Worm (Caenorhabditis elegans) whole organism, L4 larva: ENCODE data around the gene C07D10.6.
"Not testable (repeated sequence)": the region's sequence is repeated elsewhere in the genome, so short reads cannot be mapped to it uniquely, and the experiment has no call there.

ENCODE experiments used
- F10B5.3 ChIP-seq: sonication (generic microtip); optimal IDR thresholded peaks from 2 replicates; lab custom pipeline; 2016; ENCODE audit warnings: mild to moderate bottlenecking, missing genetic modification characterization, missing compliant biosample characterization
- F26F4.8 ChIP-seq: fragments of 200-800 bp; sonication (Bioruptor generic); conservative IDR thresholded peaks from 2 replicates; pipeline ENCODE4 v1.3.6; 2022; ENCODE audit warnings: missing genetic modification characterization, missing compliant biosample characterization
- T20F7.1 ChIP-seq: fragments of 200-800 bp; sonication (Bioruptor generic); optimal IDR thresholded peaks from 2 replicates; lab custom pipeline; 2018; ENCODE audit warnings: mild to moderate bottlenecking, missing genetic modification characterization, missing compliant biosample characterization
- Y48G9A.11 ChIP-seq: fragments of 200-800 bp; sonication (Bioruptor generic); IDR thresholded peaks from 2 replicates; pipeline ENCODE4 v1.3.6; 2022; ENCODE audit warnings: missing genetic modification reagents, missing genetic modification characterization, missing compliant biosample characterization
- Y75B8A.6 ChIP-seq: fragments of 200-800 bp; sonication (Bioruptor generic); IDR thresholded peaks from 2 replicates; pipeline ENCODE4 v1.3.6; 2022; ENCODE audit warnings: missing genetic modification reagents, missing genetic modification characterization, missing compliant biosample characterization
- aha-1 ChIP-seq: fragments of 150-350 bp; peaks from one replicate; lab custom pipeline; 2014; ENCODE audit warnings: missing biosample characterization, missing genetic modification characterization
- arid-1 ChIP-seq: fragments of 200-800 bp; sonication (Bioruptor generic); conservative IDR thresholded peaks from 2 replicates; pipeline ENCODE4 v1.3.6; 2022; ENCODE audit warnings: missing genetic modification reagents, missing genetic modification characterization, missing compliant biosample characterization
- ceh-32 ChIP-seq: sonication (generic microtip); optimal IDR thresholded peaks from 2 replicates; lab custom pipeline; 2016; ENCODE audit warnings: mild to moderate bottlenecking, missing genetic modification characterization, missing compliant biosample characterization; ENCODE audit not compliant: poor library complexity
- ceh-62 ChIP-seq: sonication (generic microtip); optimal IDR thresholded peaks from 2 replicates; lab custom pipeline; 2017; ENCODE audit warnings: missing biosample characterization, missing genetic modification characterization
- ctbp-1 ChIP-seq: fragments of 200-800 bp; sonication (Bioruptor generic); IDR thresholded peaks from 2 replicates; pipeline ENCODE4 v1.3.6; 2022; ENCODE audit warnings: missing genetic modification reagents, missing genetic modification characterization, missing compliant biosample characterization
- daf-16 ChIP-seq, 3 experiments: sonication (generic microtip); optimal IDR thresholded peaks; 2 replicates each; lab custom pipeline; 2016 to 2017; ENCODE audit warnings: missing genetic modification characterization in 3 of 3, missing genetic modification reagents in 3 of 3, mild to moderate bottlenecking in 2 of 3, missing compliant biosample characterization in 2 of 3, missing biosample characterization in 1 of 3, moderate library complexity in 1 of 3
- dpl-1 ChIP-seq: fragments of 150-350 bp; optimal IDR thresholded peaks from 2 replicates; lab custom pipeline; 2014; ENCODE audit warnings: missing biosample characterization, missing genetic modification reagents, missing genetic modification characterization
- dve-1 ChIP-seq: sonication (generic microtip); optimal IDR thresholded peaks from 2 replicates; lab custom pipeline; 2017; ENCODE audit warnings: antibody characterized with exemption, mild to moderate bottlenecking, missing genetic modification characterization, missing compliant biosample characterization; ENCODE audit not compliant: insufficient read depth
- egl-27 ChIP-seq: sonication (generic microtip); optimal IDR thresholded peaks from 3 replicates; lab custom pipeline; 2017; ENCODE audit warnings: missing biosample characterization, missing genetic modification reagents, missing genetic modification characterization
- gei-8 ChIP-seq: fragments of 200-800 bp; sonication (Bioruptor generic); optimal IDR thresholded peaks from 2 replicates; lab custom pipeline; 2018; ENCODE audit warnings: mild to moderate bottlenecking, missing genetic modification characterization, missing compliant biosample characterization
- hlh-30 ChIP-seq: sonication (generic microtip); optimal IDR thresholded peaks from 2 replicates; lab custom pipeline; 2017; ENCODE audit warnings: antibody characterized with exemption, mild to moderate bottlenecking, missing genetic modification characterization, missing compliant biosample characterization; ENCODE audit not compliant: insufficient read depth
- lin-38 ChIP-seq: fragments of 200-800 bp; sonication (Bioruptor generic); IDR thresholded peaks from 2 replicates; pipeline ENCODE4 v1.3.6; 2022; ENCODE audit warnings: missing genetic modification reagents, missing genetic modification characterization, missing compliant biosample characterization
- lsy-2 ChIP-seq, 2 experiments: fragments of 150-350 bp in 1 of 2; sonication (generic microtip) in 1 of 2; optimal IDR thresholded peaks; 2 replicates each; lab custom pipeline; 2014 to 2017; ENCODE audit warnings: missing biosample characterization in 2 of 2, missing genetic modification characterization in 2 of 2
- mep-1 ChIP-seq: fragments of 150-350 bp; sonication (generic microtip); optimal IDR thresholded peaks from 3 replicates; lab custom pipeline; 2014; ENCODE audit warnings: missing biosample characterization, missing genetic modification characterization
- mes-2 ChIP-seq: sonication (generic microtip); optimal IDR thresholded peaks from 2 replicates; lab custom pipeline; 2016; ENCODE audit warnings: missing genotype, mild to moderate bottlenecking, missing genetic modification characterization, missing compliant biosample characterization; ENCODE audit not compliant: poor library complexity, severe bottlenecking
- nhr-28 ChIP-seq: fragments of 150-350 bp; optimal IDR thresholded peaks from 2 replicates; lab custom pipeline; 2014; ENCODE audit warnings: missing biosample characterization, missing genetic modification characterization
- nhr-6 ChIP-seq: fragments of 150-350 bp; optimal IDR thresholded peaks from 2 replicates; lab custom pipeline; 2014; ENCODE audit warnings: missing biosample characterization, missing genetic modification characterization
- nhr-76 ChIP-seq: fragments of 150-350 bp; optimal IDR thresholded peaks from 2 replicates; lab custom pipeline; 2014; ENCODE audit warnings: missing biosample characterization, missing genetic modification characterization
- pha-4 ChIP-seq, 2 experiments: fragments of 150-350 bp in 1 of 2; fragments of 200-800 bp in 1 of 2; sonication (Bioruptor generic) in 1 of 2; IDR thresholded peaks in 1 of 2; optimal IDR thresholded peaks in 1 of 2; 2 replicates each; pipeline versions ENCODE4 v1.3.6 to Lab custom; 2014 to 2022; ENCODE audit warnings: missing genetic modification characterization in 2 of 2, missing genetic modification reagents in 2 of 2, missing biosample characterization in 1 of 2, missing compliant biosample characterization in 1 of 2
- rbr-2 ChIP-seq: sonication (generic microtip); optimal IDR thresholded peaks from 2 replicates; lab custom pipeline; 2016; ENCODE audit warnings: missing genotype, missing genetic modification characterization, missing compliant biosample characterization
- snpc-4 ChIP-seq: fragments of 150-350 bp; optimal IDR thresholded peaks from 2 replicates; lab custom pipeline; 2014; ENCODE audit warnings: missing biosample characterization, missing genetic modification characterization
- spr-1 ChIP-seq: sonication (generic microtip); optimal IDR thresholded peaks from 2 replicates; lab custom pipeline; 2016; ENCODE audit warnings: mild to moderate bottlenecking, missing genetic modification characterization, missing compliant biosample characterization
- tra-1 ChIP-seq: fragments of 200-800 bp; sonication (Bioruptor generic); IDR thresholded peaks from 2 replicates; pipeline ENCODE4 v1.3.6; 2022; ENCODE audit warnings: missing genetic modification reagents, missing genetic modification characterization, missing compliant biosample characterization
- unc-130 ChIP-seq: sonication (generic microtip); optimal IDR thresholded peaks from 2 replicates; lab custom pipeline; 2016; ENCODE audit warnings: missing genetic modification reagents, missing genetic modification characterization, missing compliant biosample characterization
- ztf-11 ChIP-seq: fragments of 150-350 bp; optimal IDR thresholded peaks from 2 replicates; lab custom pipeline; 2014; ENCODE audit warnings: missing biosample characterization, missing genetic modification characterization

C07D10.6 gene

DNA sequence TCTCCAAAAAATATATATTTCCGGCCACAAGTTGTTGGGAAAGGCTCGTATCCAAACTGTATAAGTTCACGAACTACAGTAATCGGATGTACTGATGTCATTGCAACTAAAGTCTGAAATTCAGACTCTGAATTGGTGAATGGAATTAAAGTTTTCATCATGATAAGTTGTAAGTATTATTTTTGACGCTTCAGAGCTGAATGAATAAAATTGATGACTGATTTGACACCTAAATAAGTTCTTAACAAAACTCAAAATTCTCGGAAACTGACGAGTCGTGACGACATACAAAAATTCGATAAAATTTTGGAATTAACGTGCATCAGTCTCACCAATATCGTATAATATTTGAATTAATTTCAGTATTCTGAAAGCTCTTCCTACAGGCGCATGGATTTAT is 8.9 kb upstream of the C07D10.6 start, which contains the start of gene F43E2.11:
Gene F43E2.11 (minus strand): TSS at position 101 of the 400 bp plus-strand sequence.
- TF ChIP-seq spr-1 (tag; lab: Kevin White, UChicago); dve-1 (tag; lab: Kevin White, UChicago); tra-1 (GFP tag; lab: Robert Waterston, UW): not testable (repeated sequence)
- TF ChIP-seq, all 104 proteins: peak for 0; not testable (repeated sequence) for 104

DNA sequence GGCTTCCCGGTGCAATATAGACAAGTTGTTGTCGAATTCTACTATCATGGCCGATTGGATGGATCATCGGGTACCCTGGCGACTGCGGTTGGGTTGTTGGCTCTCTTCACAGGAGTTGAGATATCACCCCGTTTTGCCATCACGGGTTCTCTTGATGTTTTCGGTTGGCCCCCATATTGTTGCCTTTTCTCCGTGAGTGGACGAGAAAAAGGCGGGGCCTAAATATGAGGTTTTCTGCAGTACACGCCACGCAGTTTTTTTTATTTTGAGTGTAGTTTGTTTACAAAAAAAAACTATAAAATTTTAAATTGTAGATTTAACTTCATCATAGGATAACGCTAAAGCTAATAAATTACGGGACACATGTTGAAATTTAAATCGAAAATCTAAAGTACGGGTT is 6.8 kb upstream of the C07D10.6 start:
- peak; percentile 29; the same call in 1 of the 2 replicates for TF ChIP-seq arid-1
- TF ChIP-seq lin-38 (GFP tag; lab: Robert Waterston, UW): peak; percentile 46
- TF ChIP-seq F26F4.8 (GFP tag; lab: Robert Waterston, UW): 0 out of 2 replicates have a peak, but pooled peaks have one; percentile 27
- TF ChIP-seq Y48G9A.11 (GFP tag; lab: Robert Waterston, UW): 0 out of 2 replicates have a peak, but pooled peaks have one; percentile 22

DNA sequence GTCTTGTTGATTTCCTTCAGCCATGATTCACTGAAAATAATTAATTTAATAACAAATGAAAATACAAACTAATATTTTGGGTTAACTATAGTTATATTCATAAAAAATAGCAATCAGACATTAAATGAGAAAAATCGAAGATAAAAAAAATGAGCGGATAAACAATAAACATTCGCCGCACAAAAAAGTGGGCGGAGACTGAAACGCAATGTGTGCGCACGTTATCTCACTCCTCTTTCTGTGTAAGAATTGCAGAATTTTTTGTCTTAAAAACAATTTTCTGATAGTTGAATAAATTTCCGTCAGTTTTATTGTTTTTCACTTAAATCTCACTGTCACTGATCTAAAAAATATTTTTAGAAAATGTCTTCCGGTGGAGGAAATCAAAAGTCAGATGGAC is 5.0 kb upstream of the C07D10.6 start, which contains the start of the genes mtch-1 and rpb-4:
Gene mtch-1 (minus strand): TSS at position 24 of the 400 bp plus-strand sequence.
Gene rpb-4 (plus strand): TSS at position 353 of the 400 bp plus-strand sequence.
- TF ChIP-seq mes-2 (peak; percentile 75), dpl-1 (GFP tag; lab: Kevin White, UChicago) (peak; percentile 34), pha-4 (GFP tag; IDR thresholded peaks at IDR 0.05; lab: Robert Waterston, UW) (no peak), pha-4 (tag; optimal IDR thresholded peaks at IDR 0.05; lab: Kevin White, UChicago) (peak; percentile 50), nhr-76 (tag; lab: Kevin White, UChicago) (no peak), spr-1 (tag; lab: Kevin White, UChicago) (no peak), hlh-30 (tag; lab: Kevin White, UChicago) (peak; percentile 29), unc-130 (GFP tag; lab: Kevin White, UChicago) (peak; percentile 18), ztf-11 (tag; lab: Kevin White, UChicago) (no peak), ceh-32 (tag; lab: Kevin White, UChicago) (no peak), F26F4.8 (GFP tag; lab: Robert Waterston, UW) (no peak), nhr-6 (tag; lab: Kevin White, UChicago) (peak; percentile 85), aha-1 (tag; lab: Kevin White, UChicago) (peak; percentile 81), dve-1 (tag; lab: Kevin White, UChicago) (peak; percentile 50), ceh-62 (tag; lab: Kevin White, UChicago) (no peak), mep-1 (tag; lab: Kevin White, UChicago) (peak; percentile 66), F10B5.3 (tag; lab: Kevin White, UChicago) (no peak), nhr-28 (tag; lab: Kevin White, UChicago) (peak; percentile 11), T20F7.1 (GFP tag; lab: Kevin White, UChicago) (peak; percentile 30), daf-16 (GFP tag; optimal IDR thresholded peaks at IDR 0.05; lab: Kevin White, UChicago) (peak in 1 of 2 experiments; percentile 50), daf-16 (tag; optimal IDR thresholded peaks at IDR 0.05; lab: Kevin White, UChicago) (peak; percentile 93), lsy-2 (tag; optimal IDR thresholded peaks at IDR 0.05; lab: Kevin White, UChicago) (peak in 1 of 2 experiments; percentile 62), rbr-2 (tag; lab: Kevin White, UChicago) (peak; percentile 13)
- TF ChIP-seq, all 104 proteins: peak for 14

DNA sequence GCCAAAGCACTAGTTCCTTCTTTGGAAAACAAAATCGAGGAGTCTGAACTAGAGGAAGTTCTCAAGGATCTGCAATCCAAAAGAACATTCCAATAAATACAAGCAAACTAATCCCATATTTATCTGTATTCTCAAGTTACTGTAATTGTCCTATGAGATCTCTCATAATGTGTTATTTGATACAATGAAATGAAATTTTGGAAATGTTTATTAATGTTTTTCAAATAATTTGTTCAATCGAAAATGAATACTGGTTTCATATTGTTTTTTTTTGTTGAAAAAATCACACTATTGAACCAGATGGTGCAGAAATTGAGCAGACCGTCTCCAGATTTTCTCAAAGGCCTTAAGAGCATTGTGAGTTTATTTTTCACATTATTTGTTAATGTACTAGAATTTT is 4.1 kb upstream of the C07D10.6 start, which contains the start of gene F43E2.1:
Gene F43E2.1 (plus strand): TSS at position 301 of the 400 bp plus-strand sequence.
- no peak for TF ChIP-seq snpc-4
- TF ChIP-seq Y75B8A.6 (GFP tag; lab: Robert Waterston, UW): no peak
- TF ChIP-seq egl-27: no peak
- no peak for TF ChIP-seq gei-8
- TF ChIP-seq arid-1: no peak
- TF ChIP-seq ctbp-1 (GFP tag; lab: Robert Waterston, UW): no peak
- TF ChIP-seq pha-4 (GFP tag; IDR thresholded peaks at IDR 0.05; lab: Robert Waterston, UW): no peak
- TF ChIP-seq pha-4 (tag; optimal IDR thresholded peaks at IDR 0.05; lab: Kevin White, UChicago): no peak
- TF ChIP-seq dpl-1 (GFP tag; lab: Kevin White, UChicago): no peak
